Worm (Caenorhabditis elegans) whole organism, early embryonic: ENCODE results near the gene cpr-9.

Experiments used
- ama-1 ChIP-seq: fragments of 150-350 bp; optimal IDR thresholded peaks from 2 replicates; lab custom pipeline; 2014
- pes-1 ChIP-seq: fragments of 200-800 bp; sonication (Bioruptor generic); IDR thresholded peaks from 2 replicates; pipeline ENCODE4 v1.3.6; 2022; ENCODE audit warnings: missing genetic modification reagents, missing genetic modification characterization, missing compliant biosample characterization

DNA sequence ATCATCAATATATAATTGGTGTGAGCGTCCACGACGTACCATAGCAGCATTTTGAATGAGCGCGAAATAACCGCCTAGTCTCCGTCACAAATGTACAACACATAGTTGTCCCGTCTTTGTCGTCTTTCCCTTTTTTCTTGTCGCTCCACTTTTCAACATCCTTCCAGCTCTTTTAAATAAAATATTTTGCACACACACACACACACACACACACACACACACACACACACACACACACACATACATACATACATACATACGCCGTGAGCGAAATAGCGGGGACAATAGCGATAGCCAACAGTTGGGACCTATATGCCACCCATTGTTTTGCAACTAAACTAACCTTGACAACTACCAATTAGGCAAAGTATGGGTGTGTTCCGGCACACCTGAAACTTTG is 35.5 kb downstream of the cpr-9 start:
- TF ChIP-seq ama-1 (no peak), pes-1 (GFP tag; lab: Robert Waterston, UW) (no peak)
